Worm (Caenorhabditis elegans) whole organism, late embryonic: ENCODE results near the gene F46C3.7.

Experiments used
- K02D7.2 ChIP-seq: sonication (generic microtip); optimal IDR thresholded peaks from 2 replicates; lab custom pipeline; 2017; ENCODE audit warnings: mild to moderate bottlenecking, missing genetic modification characterization, missing compliant biosample characterization
- ama-1 ChIP-seq: fragments of 150-350 bp; optimal IDR thresholded peaks from 2 replicates; lab custom pipeline; 2014
- ceh-22 ChIP-seq: sonication (generic microtip); optimal IDR thresholded peaks from 2 replicates; lab custom pipeline; 2017; ENCODE audit warnings: missing biosample characterization, missing genetic modification characterization
- ceh-9 ChIP-seq: sonication (generic microtip); optimal IDR thresholded peaks from 2 replicates; lab custom pipeline; 2016; ENCODE audit warnings: mild to moderate bottlenecking, missing genetic modification characterization, inconsistent platforms, missing compliant biosample characterization
- dmd-4 ChIP-seq: sonication (generic microtip); optimal IDR thresholded peaks from 2 replicates; lab custom pipeline; 2016; ENCODE audit warnings: borderline replicate concordance, missing genetic modification characterization, missing compliant biosample characterization
- dve-1 ChIP-seq: sonication (generic microtip); optimal IDR thresholded peaks from 2 replicates; lab custom pipeline; 2017; ENCODE audit warnings: antibody characterized with exemption, mild to moderate bottlenecking, missing genetic modification characterization, missing compliant biosample characterization
- elt-4 ChIP-seq: sonication (generic microtip); optimal IDR thresholded peaks from 2 replicates; lab custom pipeline; 2016; ENCODE audit warnings: missing genetic modification characterization, missing compliant biosample characterization
- fax-1 ChIP-seq: sonication (generic microtip); optimal IDR thresholded peaks from 2 replicates; lab custom pipeline; 2016; ENCODE audit warnings: missing genotype, missing genetic modification characterization, missing compliant biosample characterization
- lin-11 ChIP-seq: fragments of 200-800 bp; sonication (Bioruptor generic); optimal IDR thresholded peaks from 2 replicates; lab custom pipeline; 2018; ENCODE audit warnings: mild to moderate bottlenecking, missing genetic modification characterization, missing compliant biosample characterization
- pag-3 ChIP-seq: sonication (generic microtip); optimal IDR thresholded peaks from 2 replicates; lab custom pipeline; 2016; ENCODE audit warnings: missing compliant biosample characterization, missing genetic modification characterization, borderline replicate concordance
- pha-4 ChIP-seq: fragments of 150-350 bp; optimal IDR thresholded peaks from 2 replicates; lab custom pipeline; 2018; ENCODE audit warnings: missing biosample characterization, missing genetic modification reagents, missing genetic modification characterization
- ztf-16 ChIP-seq: sonication (generic microtip); optimal IDR thresholded peaks from 2 replicates; lab custom pipeline; 2017; ENCODE audit warnings: missing genetic modification characterization, missing compliant biosample characterization

DNA sequence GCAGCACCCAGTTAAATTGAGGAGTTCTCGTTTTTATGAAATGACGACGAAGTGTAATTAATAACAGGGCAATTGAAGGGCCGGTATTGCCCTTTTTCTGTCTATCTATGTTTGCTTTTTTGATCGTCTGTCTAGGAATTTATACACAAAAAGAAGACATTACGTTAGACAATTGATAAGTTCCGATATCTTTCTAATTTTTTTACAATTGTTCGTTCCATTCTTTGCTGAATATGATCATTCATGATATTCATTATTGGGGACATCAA lies 41.9 kb downstream of the F46C3.7 start:
- TF ChIP-seq lin-11 (tag; lab: Kevin White, UChicago) (no peak), dmd-4 (tag; lab: Kevin White, UChicago) (no peak), dve-1 (tag; lab: Kevin White, UChicago) (no peak), fax-1 (no peak), ama-1 (lab: Kevin White, UChicago) (no peak), ztf-16 (tag; lab: Kevin White, UChicago) (no peak), pag-3 (tag; lab: Kevin White, UChicago) (no peak), K02D7.2 (tag; lab: Kevin White, UChicago) (no peak), elt-4 (tag; lab: Kevin White, UChicago) (no peak), ceh-9 (tag; lab: Kevin White, UChicago) (no peak), pha-4 (no peak), ceh-22 (tag; lab: Kevin White, UChicago) (no peak)
